Worm (Caenorhabditis elegans): Measurements from ENCODE around the gene lmd-3.

lmd-3 gene

ce11 chrV:8406911-8407310 lies 37.7 kb downstream of the lmd-3 start:
- TF ChIP-seq dao-5 (tag; optimal IDR thresholded peaks at IDR 0.05) (no peak), W03F9.2 (tag; optimal IDR thresholded peaks at IDR 0.05) (no peak), him-1 (tag; optimal IDR thresholded peaks at IDR 0.05) (no peak)

- no peak for TF ChIP-seq W03F9.2 (tag; optimal IDR thresholded peaks at IDR 0.05)
- TF ChIP-seq him-1 (tag; optimal IDR thresholded peaks at IDR 0.05): no peak
- TF ChIP-seq dao-5 (tag; optimal IDR thresholded peaks at IDR 0.05): no peak
Measured at ce11 chrV:8406155-8406554, 38.5 kb downstream of the lmd-3 start.

- TF ChIP-seq him-1 (tag; optimal IDR thresholded peaks at IDR 0.05) (no peak), W03F9.2 (tag; optimal IDR thresholded peaks at IDR 0.05) (no peak), dao-5 (tag; optimal IDR thresholded peaks at IDR 0.05) (no peak)
Measured at ce11 chrV:8404339-8404738, 40.3 kb downstream of the lmd-3 start.

- TF ChIP-seq him-1 (tag; optimal IDR thresholded peaks at IDR 0.05) (no peak), W03F9.2 (tag; optimal IDR thresholded peaks at IDR 0.05) (no peak), dao-5 (tag; optimal IDR thresholded peaks at IDR 0.05) (no peak)
Measured at ce11 chrV:8403916-8404315, 40.7 kb downstream of the lmd-3 start.

- TF ChIP-seq him-1 (tag; optimal IDR thresholded peaks at IDR 0.05) (no peak), dao-5 (tag; optimal IDR thresholded peaks at IDR 0.05) (no peak), W03F9.2 (tag; optimal IDR thresholded peaks at IDR 0.05) (no peak)
Measured at ce11 chrV:8403152-8403551, 41.5 kb downstream of the lmd-3 start.

ce11 chrV:8402392-8402791 lies 42.2 kb downstream of the lmd-3 start, which contains the start of gene F52E1.9:
Gene F52E1.9 (minus strand): TSS chrV:8402669.
- no peak for TF ChIP-seq him-1 (tag; optimal IDR thresholded peaks at IDR 0.05)
- no peak for TF ChIP-seq W03F9.2 (tag; optimal IDR thresholded peaks at IDR 0.05)
- no peak for TF ChIP-seq dao-5 (tag; optimal IDR thresholded peaks at IDR 0.05)

ce11 chrV:8401267-8401666 lies 43.3 kb downstream of the lmd-3 start:
- TF ChIP-seq dao-5 (tag; optimal IDR thresholded peaks at IDR 0.05) (no peak), W03F9.2 (tag; optimal IDR thresholded peaks at IDR 0.05) (no peak), him-1 (tag; optimal IDR thresholded peaks at IDR 0.05) (no peak)

ce11 chrV:8400808-8401207 lies 43.8 kb downstream of the lmd-3 start:
- TF ChIP-seq him-1 (tag; optimal IDR thresholded peaks at IDR 0.05): no peak
- TF ChIP-seq W03F9.2 (tag; optimal IDR thresholded peaks at IDR 0.05): no peak
- TF ChIP-seq dao-5 (tag; optimal IDR thresholded peaks at IDR 0.05): no peak

ce11 chrV:8394357-8394850 lies 50.2 kb downstream of the lmd-3 start, which contains the start of the genes pho-6 and F52E1.3:
Gene pho-6 (minus strand): TSS chrV:8394457.
Gene F52E1.3 (plus strand): TSS chrV:8394800.
- TF ChIP-seq dao-5 (tag; optimal IDR thresholded peaks at IDR 0.05) (no peak), W03F9.2 (tag; optimal IDR thresholded peaks at IDR 0.05) (no peak), him-1 (tag; optimal IDR thresholded peaks at IDR 0.05) (no peak)

- TF ChIP-seq W03F9.2 (tag; optimal IDR thresholded peaks at IDR 0.05) (no peak), dao-5 (tag; optimal IDR thresholded peaks at IDR 0.05) (no peak), him-1 (tag; optimal IDR thresholded peaks at IDR 0.05) (no peak)
Measured at ce11 chrV:8389307-8389706, 55.3 kb downstream of the lmd-3 start.

ce11 chrV:8387056-8387455 lies 57.5 kb downstream of the lmd-3 start, which contains the start of gene gcy-7:
Gene gcy-7 (plus strand): TSS chrV:8387356.
- TF ChIP-seq dao-5 (tag; optimal IDR thresholded peaks at IDR 0.05): no peak

- TF ChIP-seq dao-5 (tag; optimal IDR thresholded peaks at IDR 0.05) (no peak), him-1 (tag; optimal IDR thresholded peaks at IDR 0.05) (no peak), W03F9.2 (tag; optimal IDR thresholded peaks at IDR 0.05) (no peak)
Measured at ce11 chrV:8385879-8386530, 58.6 kb downstream of the lmd-3 start, which contains the start of gene hsp-17. Gene hsp-17 (minus strand): TSS chrV:8385929.

ce11 chrV:8384809-8385208 lies 59.8 kb downstream of the lmd-3 start:
- TF ChIP-seq dao-5 (tag; optimal IDR thresholded peaks at IDR 0.05) (no peak), W03F9.2 (tag; optimal IDR thresholded peaks at IDR 0.05) (no peak), him-1 (tag; optimal IDR thresholded peaks at IDR 0.05) (no peak)

- TF ChIP-seq him-1 (tag; optimal IDR thresholded peaks at IDR 0.05) (no peak), dao-5 (tag; optimal IDR thresholded peaks at IDR 0.05) (no peak), W03F9.2 (tag; optimal IDR thresholded peaks at IDR 0.05) (no peak)
Measured at ce11 chrV:8383716-8384115, 60.9 kb downstream of the lmd-3 start, which contains the start of gene F52E1.14. Gene F52E1.14 (plus strand): TSS chrV:8383922.

- TF ChIP-seq him-1 (tag; optimal IDR thresholded peaks at IDR 0.05) (no peak), dao-5 (tag; optimal IDR thresholded peaks at IDR 0.05) (no peak), W03F9.2 (tag; optimal IDR thresholded peaks at IDR 0.05) (no peak)
Measured at ce11 chrV:8380076-8380475, 64.5 kb downstream of the lmd-3 start.
